Fruit fly (Drosophila melanogaster): ENCODE results near the gene CG8578.
A peak's percentile ranks its signal among the peaks of the same experiment; 100 is the strongest.

The CG8578 gene

DNA sequence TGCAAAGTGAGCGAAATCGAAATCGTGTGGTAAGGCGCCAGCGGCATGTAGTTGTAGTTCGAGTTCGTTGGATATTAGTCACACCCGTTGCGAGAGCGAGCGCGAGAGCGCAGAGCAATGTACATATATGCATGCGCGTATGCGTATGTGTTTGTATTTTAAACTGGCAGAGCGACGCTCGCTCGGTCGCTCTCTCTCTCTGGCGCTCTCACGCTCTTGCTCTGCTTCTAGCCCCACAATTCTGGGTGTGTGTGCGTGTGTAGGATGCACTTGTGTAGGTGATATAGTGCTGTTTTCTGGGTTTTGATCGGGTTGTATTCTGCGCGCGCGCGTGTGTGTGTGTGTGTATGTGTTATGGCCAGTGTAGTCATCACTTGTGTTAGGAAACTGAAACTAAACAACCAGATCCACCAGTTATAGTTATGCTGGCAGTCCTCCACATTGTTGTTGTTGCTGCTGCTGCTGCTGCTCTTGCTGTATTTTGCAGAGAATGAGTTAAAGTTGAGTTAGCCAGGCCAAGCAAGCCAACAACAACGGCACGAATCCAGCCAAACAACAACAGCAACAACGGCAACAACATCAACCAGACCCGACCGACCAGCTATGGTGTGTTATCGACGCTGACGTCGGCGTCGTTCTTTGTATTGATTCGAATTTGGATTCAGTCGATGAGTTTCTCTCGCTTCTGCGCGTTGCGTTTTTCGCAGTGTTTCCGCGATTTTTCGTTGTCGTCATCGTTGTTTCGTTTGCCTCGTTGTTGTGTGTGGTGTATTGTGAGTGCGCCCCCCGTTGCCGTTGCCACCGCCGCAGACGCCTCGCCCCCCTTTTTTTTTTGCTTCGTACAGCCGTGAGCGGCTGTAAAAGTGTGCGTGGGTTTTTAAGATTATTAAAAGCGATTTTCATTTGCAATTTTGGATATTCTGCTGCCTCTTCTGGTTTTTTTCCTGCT lies 32.3 kb upstream of the CG8578 start (continued):
- TF ChIP-seq Six4 (GFP tag; optimal IDR thresholded peaks at IDR 0.05), result no peak
- no peak for TF ChIP-seq CG5245 (GFP tag; optimal IDR thresholded peaks at IDR 0.05)
- TF ChIP-seq CG15011 (GFP tag; optimal IDR thresholded peaks at IDR 0.05), result no peak
- TF ChIP-seq grn (GFP tag; optimal IDR thresholded peaks at IDR 0.05), result no peak
- peak; percentile 40; the same call in 1 of the 2 replicates for TF ChIP-seq unc-4 (GFP tag; IDR thresholded peaks at IDR 0.05; ENCODE audit: partially characterized antibody)
- no peak for TF ChIP-seq NFAT (GFP tag; IDR thresholded peaks at IDR 0.05)
- TF ChIP-seq CG7271 (tag; optimal IDR thresholded peaks at IDR 0.05), result no peak
- no peak for TF ChIP-seq Awh (GFP tag; IDR thresholded peaks at IDR 0.05)
- TF ChIP-seq CG4282 (GFP tag; optimal IDR thresholded peaks at IDR 0.05), result no peak
- TF ChIP-seq stwl (tag; optimal IDR thresholded peaks at IDR 0.05), result no peak
- TF ChIP-seq tin (GFP tag; optimal IDR thresholded peaks at IDR 0.05), result no peak
- TF ChIP-seq CG4404 (GFP tag; IDR thresholded peaks at IDR 0.05), result no peak
- TF ChIP-seq jumu (GFP tag; optimal IDR thresholded peaks at IDR 0.05), result no peak
- TF ChIP-seq CG10654 (GFP tag; optimal IDR thresholded peaks at IDR 0.05), result no peak
- TF ChIP-seq chm (GFP tag; IDR thresholded peaks at IDR 0.05), result peak; percentile 26; the same call in 1 of the 2 replicates
- no peak for TF ChIP-seq gt (GFP tag; IDR thresholded peaks at IDR 0.05)
- peak; percentile 98 for TF ChIP-seq kni (GFP tag; optimal IDR thresholded peaks at IDR 0.05)
- no peak for TF ChIP-seq Opbp (GFP tag; IDR thresholded peaks at IDR 0.05; ENCODE audit: partially characterized antibody)
- no peak for TF ChIP-seq ro (GFP tag; IDR thresholded peaks at IDR 0.05)
- no peak for TF ChIP-seq CG7556 (GFP tag; optimal IDR thresholded peaks at IDR 0.05)
- TF ChIP-seq CG18619 (GFP tag; optimal IDR thresholded peaks at IDR 0.05), result no peak
- no peak for TF ChIP-seq knrl (GFP tag; IDR thresholded peaks at IDR 0.05; ENCODE audit: partially characterized antibody)
- no peak for TF ChIP-seq fd96Cb (tag; optimal IDR thresholded peaks at IDR 0.05)
- TF ChIP-seq CG12391 (tag; optimal IDR thresholded peaks at IDR 0.05), result no peak
- TF ChIP-seq CHES-1-like (GFP tag; optimal IDR thresholded peaks at IDR 0.05), result no peak
- no peak for TF ChIP-seq bab2 (GFP tag; optimal IDR thresholded peaks at IDR 0.05)
- TF ChIP-seq klu (GFP tag; IDR thresholded peaks at IDR 0.05), result no peak
- TF ChIP-seq CG1233 (GFP tag; optimal IDR thresholded peaks at IDR 0.05), result no peak
- no peak for TF ChIP-seq btn (GFP tag; optimal IDR thresholded peaks at IDR 0.05)
- TF ChIP-seq her (GFP tag; optimal IDR thresholded peaks at IDR 0.05), result no peak
- TF ChIP-seq CG32772 (GFP tag; IDR thresholded peaks at IDR 0.05), result 0 out of 2 replicates have a peak, but pooled peaks have one; percentile 47
- TF ChIP-seq Bteb2 (GFP tag; optimal IDR thresholded peaks at IDR 0.05), result no peak
- TF ChIP-seq CG13424 (tag; optimal IDR thresholded peaks at IDR 0.05), result no peak
- TF ChIP-seq CG14441 (GFP tag; IDR thresholded peaks at IDR 0.05), result no peak
- TF ChIP-seq CG11247 (GFP tag; IDR thresholded peaks at IDR 0.05), result no peak
- TF ChIP-seq CG3163 (GFP tag; optimal IDR thresholded peaks at IDR 0.05), result peak; percentile 67
- no peak for TF ChIP-seq Usf (GFP tag; optimal IDR thresholded peaks at IDR 0.05)
- no peak for TF ChIP-seq CG11696 (GFP tag; IDR thresholded peaks at IDR 0.05)
- no peak for TF ChIP-seq D (optimal IDR thresholded peaks at IDR 0.05)
- no peak for TF ChIP-seq D (GFP tag; optimal IDR thresholded peaks at IDR 0.05)
- TF ChIP-seq CG33213 (GFP tag; optimal IDR thresholded peaks at IDR 0.05), result no peak
- no peak for TF ChIP-seq jigr1 (GFP tag; IDR thresholded peaks at IDR 0.05)
- no peak for TF ChIP-seq Sox100B (GFP tag; optimal IDR thresholded peaks at IDR 0.05)
- no peak for TF ChIP-seq CG8281 (tag; optimal IDR thresholded peaks at IDR 0.05)
- TF ChIP-seq sens-2 (GFP tag; IDR thresholded peaks at IDR 0.05), result no peak
- no peak for TF ChIP-seq CG3847 (GFP tag; IDR thresholded peaks at IDR 0.05)
- TF ChIP-seq CG18476 (GFP tag; optimal IDR thresholded peaks at IDR 0.05), result no peak
- no peak for TF ChIP-seq CG6689 (GFP tag; IDR thresholded peaks at IDR 0.05)
- no peak for TF ChIP-seq CG6254 (GFP tag; optimal IDR thresholded peaks at IDR 0.05)
- peak; percentile 56; the same call in 1 of the 3 replicates for TF ChIP-seq z (GFP tag; IDR thresholded peaks at IDR 0.05)

Measured in whole organism, embryonic.